Worm (Caenorhabditis elegans) whole organism, L1 larva: ENCODE data around the gene hpr-9.

Source experiments
- C16A3.4 ChIP-seq: fragments of 150-350 bp; optimal IDR thresholded peaks from 2 replicates; lab custom pipeline; 2014; ENCODE audit warnings: missing biosample characterization, missing genetic modification characterization
- F16B12.6 ChIP-seq: fragments of 150-350 bp; optimal IDR thresholded peaks from 2 replicates; lab custom pipeline; 2014; ENCODE audit warnings: missing biosample characterization, missing genetic modification characterization
- ama-1 ChIP-seq: fragments of 150-350 bp; optimal IDR thresholded peaks from 2 replicates; lab custom pipeline; 2014
- blmp-1 ChIP-seq: fragments of 150-350 bp; optimal IDR thresholded peaks from 2 replicates; lab custom pipeline; 2014; ENCODE audit warnings: missing biosample characterization, missing genetic modification characterization
- ceh-63 ChIP-seq: fragments of 200-800 bp; sonication (Bioruptor generic); optimal IDR thresholded peaks from 2 replicates; lab custom pipeline; 2018; ENCODE audit warnings: mild to moderate bottlenecking, missing genetic modification characterization, missing compliant biosample characterization
- ceh-8 ChIP-seq: fragments of 200-800 bp; sonication (Bioruptor generic); optimal IDR thresholded peaks from 2 replicates; lab custom pipeline; 2018; ENCODE audit warnings: mild to moderate bottlenecking, missing genetic modification characterization, moderate library complexity, missing compliant biosample characterization
- efl-1 ChIP-seq, 4 experiments: fragments of 150-350 bp; optimal IDR thresholded peaks in 3 of 4; peaks in 1 of 4; 1 replicate in 1 of 4; 2 replicates in 3 of 4; lab custom pipeline; 2014; ENCODE audit warnings: missing biosample characterization in 2 of 4, missing genetic modification characterization in 2 of 4, missing genetic modification reagents in 2 of 4
- efl-3 ChIP-seq: fragments of 200-800 bp; sonication (Bioruptor generic); optimal IDR thresholded peaks from 2 replicates; lab custom pipeline; 2018; ENCODE audit warnings: mild to moderate bottlenecking, missing genetic modification characterization, missing compliant biosample characterization
- egl-13 ChIP-seq: sonication (generic microtip); optimal IDR thresholded peaks from 2 replicates; lab custom pipeline; 2016; ENCODE audit warnings: missing genotype, missing genetic modification reagents, missing genetic modification characterization, missing compliant biosample characterization
- egl-27 ChIP-seq, 2 experiments: fragments of 150-350 bp in 1 of 2; sonication (generic microtip); optimal IDR thresholded peaks; 3 replicates each; lab custom pipeline; 2017 to 2018; ENCODE audit warnings: missing biosample characterization in 2 of 2, missing genetic modification characterization in 2 of 2, missing genetic modification reagents in 2 of 2
- elt-3 ChIP-seq, 6 experiments: fragments of 150-350 bp in 1 of 6; sonication (generic microtip); optimal IDR thresholded peaks; 2 replicates each; lab custom pipeline; 2017 to 2018; ENCODE audit warnings: missing biosample characterization in 6 of 6, missing genetic modification characterization in 6 of 6, inconsistent platforms in 1 of 6
- ets-5 ChIP-seq: fragments of 200-800 bp; sonication (Bioruptor generic); IDR thresholded peaks from 2 replicates; pipeline ENCODE4 v1.3.6; 2022; ENCODE audit warnings: missing genetic modification characterization, missing compliant biosample characterization
- fkh-10 ChIP-seq: sonication (generic microtip); optimal IDR thresholded peaks from 2 replicates; lab custom pipeline; 2017; ENCODE audit warnings: missing biosample characterization, missing genetic modification reagents, missing genetic modification characterization
- hlh-17 ChIP-seq: fragments of 200-800 bp; sonication (Bioruptor generic); optimal IDR thresholded peaks from 2 replicates; lab custom pipeline; 2018; ENCODE audit warnings: missing genetic modification characterization, mild to moderate bottlenecking, missing compliant biosample characterization, moderate library complexity, borderline replicate concordance
- hlh-4 ChIP-seq: sonication (generic microtip); optimal IDR thresholded peaks from 2 replicates; lab custom pipeline; 2016; ENCODE audit warnings: mild to moderate bottlenecking, missing genetic modification characterization, missing compliant biosample characterization
- jun-1 ChIP-seq: fragments of 150-350 bp; optimal IDR thresholded peaks from 2 replicates; lab custom pipeline; 2014; ENCODE audit warnings: missing biosample characterization, missing genetic modification reagents, missing genetic modification characterization
- lin-15B ChIP-seq: fragments of 150-350 bp; sonication (generic microtip); optimal IDR thresholded peaks from 3 replicates; lab custom pipeline; 2014; ENCODE audit warnings: missing biosample characterization, missing genetic modification characterization
- lir-3 ChIP-seq: sonication (generic microtip); optimal IDR thresholded peaks from 2 replicates; lab custom pipeline; 2016; ENCODE audit warnings: mild to moderate bottlenecking, missing genetic modification characterization, moderate library complexity, missing compliant biosample characterization; ENCODE audit not compliant: poor library complexity
- lsy-2 ChIP-seq, 2 experiments: fragments of 150-350 bp; optimal IDR thresholded peaks; 2 replicates each; lab custom pipeline; 2014; ENCODE audit warnings: missing biosample characterization in 2 of 2, missing genetic modification characterization in 2 of 2
- mdl-1 ChIP-seq, 2 experiments: fragments of 150-350 bp; optimal IDR thresholded peaks; 2 replicates each; lab custom pipeline; 2014 to 2017; ENCODE audit warnings: missing biosample characterization in 2 of 2, missing genetic modification characterization in 2 of 2, inconsistent platforms in 1 of 2
- mep-1 ChIP-seq: fragments of 150-350 bp; optimal IDR thresholded peaks from 2 replicates; lab custom pipeline; 2014; ENCODE audit warnings: missing biosample characterization, missing genetic modification characterization
- nhr-11 ChIP-seq: fragments of 150-350 bp; optimal IDR thresholded peaks from 2 replicates; lab custom pipeline; 2014; ENCODE audit warnings: missing biosample characterization, missing genetic modification characterization
- nhr-12 ChIP-seq: sonication (generic microtip); optimal IDR thresholded peaks from 2 replicates; lab custom pipeline; 2017; ENCODE audit warnings: missing biosample characterization, missing genetic modification characterization
- nhr-19 ChIP-seq: fragments of 200-800 bp; sonication (Bioruptor generic); conservative IDR thresholded peaks from 2 replicates; pipeline ENCODE4 v1.3.6; 2022; ENCODE audit warnings: missing genetic modification characterization, missing compliant biosample characterization
- nhr-20 ChIP-seq: sonication (generic microtip); optimal IDR thresholded peaks from 2 replicates; lab custom pipeline; 2016; ENCODE audit warnings: mild to moderate bottlenecking, missing genetic modification characterization, missing compliant biosample characterization
- nhr-76 ChIP-seq: sonication (generic microtip); optimal IDR thresholded peaks from 2 replicates; lab custom pipeline; 2017; ENCODE audit warnings: missing biosample characterization, missing genetic modification characterization
- nhr-84 ChIP-seq: sonication (generic microtip); optimal IDR thresholded peaks from 2 replicates; lab custom pipeline; 2017; ENCODE audit warnings: missing biosample characterization, missing genetic modification characterization
- nhr-85 ChIP-seq: sonication (generic microtip); peaks from one replicate; lab custom pipeline; 2016; ENCODE audit warnings: missing genetic modification characterization, inconsistent platforms, missing compliant biosample characterization
- nhr-90 ChIP-seq: sonication (generic microtip); optimal IDR thresholded peaks from 2 replicates; lab custom pipeline; 2016; ENCODE audit warnings: mild to moderate bottlenecking, missing genetic modification characterization, missing compliant biosample characterization; ENCODE audit not compliant: poor library complexity
- pax-3 ChIP-seq: fragments of 200-800 bp; sonication (Bioruptor generic); optimal IDR thresholded peaks from 2 replicates; lab custom pipeline; 2018; ENCODE audit warnings: mild to moderate bottlenecking, missing genetic modification characterization, moderate library complexity, missing compliant biosample characterization
- pqm-1 ChIP-seq: sonication (generic microtip); optimal IDR thresholded peaks from 3 replicates; lab custom pipeline; 2017; ENCODE audit warnings: missing biosample characterization, missing genetic modification characterization
- rnt-1 ChIP-seq: sonication (generic microtip); optimal IDR thresholded peaks from 2 replicates; lab custom pipeline; 2016; ENCODE audit warnings: mild to moderate bottlenecking, missing genetic modification characterization, moderate library complexity, missing compliant biosample characterization
- snpc-4 ChIP-seq: fragments of 150-350 bp; optimal IDR thresholded peaks from 2 replicates; lab custom pipeline; 2014; ENCODE audit warnings: missing biosample characterization, missing genetic modification characterization
- sup-37 ChIP-seq: fragments of 200-800 bp; sonication (Bioruptor generic); optimal IDR thresholded peaks from 2 replicates; lab custom pipeline; 2018; ENCODE audit warnings: mild to moderate bottlenecking, missing genetic modification characterization, missing compliant biosample characterization
- swsn-7 ChIP-seq: sonication (generic microtip); optimal IDR thresholded peaks from 2 replicates; lab custom pipeline; 2016; ENCODE audit warnings: missing genetic modification characterization, missing compliant biosample characterization
- tbx-2 ChIP-seq: sonication (generic microtip); optimal IDR thresholded peaks from 2 replicates; lab custom pipeline; 2016; ENCODE audit warnings: missing genetic modification characterization, missing compliant biosample characterization
- unc-86 ChIP-seq: sonication (generic microtip); optimal IDR thresholded peaks from 2 replicates; lab custom pipeline; 2016; ENCODE audit warnings: missing genetic modification characterization, missing compliant biosample characterization
- xbp-1 ChIP-seq: sonication (generic microtip); optimal IDR thresholded peaks from 2 replicates; lab custom pipeline; 2016; ENCODE audit warnings: missing genetic modification characterization, missing compliant biosample characterization
- zag-1 ChIP-seq: fragments of 150-350 bp; optimal IDR thresholded peaks from 2 replicates; lab custom pipeline; 2014; ENCODE audit warnings: missing biosample characterization, missing genetic modification characterization

Gene hpr-9

ce11 chrIII:10653479-10653878, 32.1 kb downstream of the hpr-9 start:
- TF ChIP-seq pqm-1 (tag; lab: Kevin White, UChicago) (no peak), nhr-20 (tag; lab: Kevin White, UChicago) (no peak), jun-1 (no peak), mep-1 (peak; percentile 2), blmp-1 (tag; lab: Kevin White, UChicago) (peak; percentile 99), elt-3 (tag; optimal IDR thresholded peaks at IDR 0.05; lab: Kevin White, UChicago) (no peak)

- peak; percentile 30 for TF ChIP-seq blmp-1 (tag; lab: Kevin White, UChicago)
- TF ChIP-seq pax-3 (tag; lab: Kevin White, UChicago) = no peak
Measured at ce11 chrIII:10654718-10655117, 33.4 kb downstream of the hpr-9 start, which contains the start of gene cnt-2. TSS of gene cnt-2 (plus strand) at chrIII:10655018.

ce11 chrIII:10656069-10656468, 34.7 kb downstream of the hpr-9 start:
- TF ChIP-seq jun-1 = no peak
- no peak for TF ChIP-seq nhr-76 (tag; lab: Kevin White, UChicago)
- TF ChIP-seq hlh-17 (GFP tag; lab: Kevin White, UChicago) = no peak
- no peak for TF ChIP-seq blmp-1 (tag; lab: Kevin White, UChicago)
- TF ChIP-seq snpc-4 (tag; lab: Kevin White, UChicago) = no peak
- TF ChIP-seq ama-1 = no peak
- no peak for TF ChIP-seq fkh-10
- no peak for TF ChIP-seq nhr-85
- TF ChIP-seq lsy-2 (tag; optimal IDR thresholded peaks at IDR 0.05; lab: Kevin White, UChicago) = no peak
- no peak for TF ChIP-seq lir-3 (tag; lab: Kevin White, UChicago)
- TF ChIP-seq nhr-19 (GFP tag; lab: Robert Waterston, UW) = no peak
- TF ChIP-seq nhr-84 = no peak
- no peak for TF ChIP-seq swsn-7 (tag; lab: Kevin White, UChicago)
- TF ChIP-seq efl-3 (GFP tag; lab: Kevin White, UChicago) = no peak
- TF ChIP-seq egl-13 (tag; lab: Kevin White, UChicago) = no peak
- no peak for TF ChIP-seq tbx-2 (tag; lab: Kevin White, UChicago)
- TF ChIP-seq sup-37 (GFP tag; lab: Kevin White, UChicago) = no peak
- no peak for TF ChIP-seq mdl-1 (tag; optimal IDR thresholded peaks at IDR 0.05; lab: Kevin White, UChicago)
- TF ChIP-seq ceh-8 = no peak
- TF ChIP-seq ceh-63 = no peak

ce11 chrIII:10657661-10658060, 36.3 kb downstream of the hpr-9 start:
- TF ChIP-seq efl-1 (optimal IDR thresholded peaks at IDR 0.05; lab: Kevin White, UChicago) = no peak
- peak in 1 of 2 experiments; percentile 22 for TF ChIP-seq efl-1 (GFP tag; optimal IDR thresholded peaks at IDR 0.05 in 1 of 2; lab: Kevin White, UChicago)
- TF ChIP-seq pax-3 (tag; lab: Kevin White, UChicago) = no peak

- TF ChIP-seq egl-27 (tag; optimal IDR thresholded peaks at IDR 0.05; lab: Kevin White, UChicago) (no peak), unc-86 (tag; lab: Kevin White, UChicago) (no peak), nhr-12 (no peak), C16A3.4 (tag; lab: Kevin White, UChicago) (no peak), nhr-90 (tag; lab: Kevin White, UChicago) (no peak), ets-5 (no peak), zag-1 (no peak), rnt-1 (tag; lab: Kevin White, UChicago) (no peak), lin-15B (no peak), xbp-1 (tag; lab: Kevin White, UChicago) (no peak), F16B12.6 (tag; lab: Kevin White, UChicago) (no peak), hlh-4 (tag; lab: Kevin White, UChicago) (no peak), efl-1 (optimal IDR thresholded peaks at IDR 0.05; lab: Kevin White, UChicago) (no peak), efl-1 (GFP tag; optimal IDR thresholded peaks at IDR 0.05 in 1 of 2; lab: Kevin White, UChicago) (no peak), mep-1 (no peak), egl-13 (tag; lab: Kevin White, UChicago) (no peak), blmp-1 (tag; lab: Kevin White, UChicago) (no peak), nhr-11 (no peak), mdl-1 (tag; optimal IDR thresholded peaks at IDR 0.05; lab: Kevin White, UChicago) (no peak)
- TF ChIP-seq, all 84 proteins: peak for 0
Measured at ce11 chrIII:10658394-10658793, 37.0 kb downstream of the hpr-9 start.
